Fruit fly (Drosophila melanogaster): ENCODE measurements around the gene obst-H.

dm6 chr3L:15528096-15528495 lies 947 bp downstream of the obst-H start, which contains the start of gene CG42728:
- TF ChIP-seq jumu (GFP tag; optimal IDR thresholded peaks at IDR 0.05) (no peak), psq (GFP tag; optimal IDR thresholded peaks at IDR 0.05) (no peak), E2f2 (GFP tag; IDR thresholded peaks at IDR 0.05) (no peak), emc (GFP tag; optimal IDR thresholded peaks at IDR 0.05) (no peak), danr (GFP tag; IDR thresholded peaks at IDR 0.05) (no peak), CG5245 (GFP tag; optimal IDR thresholded peaks at IDR 0.05) (no peak), br (optimal IDR thresholded peaks at IDR 0.05) (no peak), CTCF (GFP tag; optimal IDR thresholded peaks at IDR 0.05) (no peak), Antp (GFP tag; optimal IDR thresholded peaks at IDR 0.05) (no peak)

Measured in whole organism, embryonic.